Worm (Caenorhabditis elegans): Measurements from ENCODE around the gene mrpl-53.

mrpl-53 gene

ce11 chrII:9586734-9587209 is 10.7 kb upstream of the mrpl-53 start, which contains the start of gene ugt-58:
Gene ugt-58, minus strand, starts transcription at chrII:9586784.
- no peak for TF ChIP-seq unc-62 (GFP tag; optimal IDR thresholded peaks at IDR 0.05)

ce11 chrII:9589667-9590066 is 7.8 kb upstream of the mrpl-53 start, which contains the start of gene eral-1:
Gene eral-1, minus strand, starts transcription at chrII:9589767.
- no peak for TF ChIP-seq unc-62 (GFP tag; optimal IDR thresholded peaks at IDR 0.05)

- no peak for TF ChIP-seq unc-62 (GFP tag; optimal IDR thresholded peaks at IDR 0.05)
These were observed 6.4 kb upstream of the mrpl-53 start, which contains the start of the genes E02H1.1 and tag-124 for ce11 chrII:9591071-9591470. Gene E02H1.1, minus strand, starts transcription at chrII:9591164. Gene tag-124, plus strand, starts transcription at chrII:9591292.

- TF ChIP-seq unc-62 (GFP tag; optimal IDR thresholded peaks at IDR 0.05), result no peak
These were observed 4.7 kb upstream of the mrpl-53 start, which contains the start of gene parp-2 for ce11 chrII:9592737-9593136. Gene parp-2, plus strand, starts transcription at chrII:9593037.

- TF ChIP-seq unc-62 (GFP tag; optimal IDR thresholded peaks at IDR 0.05), result no peak
These were observed 2.5 kb upstream of the mrpl-53 start, which contains the start of gene E02H1.5 for ce11 chrII:9594924-9595323. Gene E02H1.5, plus strand, starts transcription at chrII:9595224.

- TF ChIP-seq unc-62 (GFP tag; optimal IDR thresholded peaks at IDR 0.05), result no peak
These were observed 1.0 kb upstream of the mrpl-53 start, which contains the start of gene E02H1.6 for ce11 chrII:9596401-9596800. Gene E02H1.6, plus strand, starts transcription at chrII:9596701.

ce11 chrII:9600022-9600722 is 2.8 kb downstream of the mrpl-53 start:
- no peak for TF ChIP-seq unc-62 (GFP tag; optimal IDR thresholded peaks at IDR 0.05)

- TF ChIP-seq unc-62 (GFP tag; optimal IDR thresholded peaks at IDR 0.05), result no peak
These were observed 3.6 kb downstream of the mrpl-53 start for ce11 chrII:9601069-9601468.

- TF ChIP-seq unc-62 (GFP tag; optimal IDR thresholded peaks at IDR 0.05), result no peak
These were observed 4.3 kb downstream of the mrpl-53 start for ce11 chrII:9601679-9602078.

- no peak for TF ChIP-seq unc-62 (GFP tag; optimal IDR thresholded peaks at IDR 0.05)
These were observed 5.1 kb downstream of the mrpl-53 start for ce11 chrII:9602566-9602965.

ce11 chrII:9603419-9603818 is 6.0 kb downstream of the mrpl-53 start:
- no peak for TF ChIP-seq unc-62 (GFP tag; optimal IDR thresholded peaks at IDR 0.05)

ce11 chrII:9604063-9604462 is 6.6 kb downstream of the mrpl-53 start:
- no peak for TF ChIP-seq unc-62 (GFP tag; optimal IDR thresholded peaks at IDR 0.05)

- no peak for TF ChIP-seq unc-62 (GFP tag; optimal IDR thresholded peaks at IDR 0.05)
These were observed 7.3 kb downstream of the mrpl-53 start for ce11 chrII:9604685-9605084.

ce11 chrII:9605336-9605735 is 7.9 kb downstream of the mrpl-53 start, which contains the start of gene nhr-19:
Gene nhr-19, minus strand, starts transcription at chrII:9605526.
- TF ChIP-seq unc-62 (GFP tag; optimal IDR thresholded peaks at IDR 0.05), result no peak

ce11 chrII:9605954-9606353 is 8.5 kb downstream of the mrpl-53 start:
- TF ChIP-seq unc-62 (GFP tag; optimal IDR thresholded peaks at IDR 0.05), result no peak

- no peak for TF ChIP-seq unc-62 (GFP tag; optimal IDR thresholded peaks at IDR 0.05)
These were observed 9.1 kb downstream of the mrpl-53 start for ce11 chrII:9606485-9607036.

ce11 chrII:9607137-9607536 is 9.7 kb downstream of the mrpl-53 start:
- TF ChIP-seq unc-62 (GFP tag; optimal IDR thresholded peaks at IDR 0.05), result no peak
